Worm (Caenorhabditis elegans): ENCODE data around the gene R102.10.

R102.10 gene

DNA sequence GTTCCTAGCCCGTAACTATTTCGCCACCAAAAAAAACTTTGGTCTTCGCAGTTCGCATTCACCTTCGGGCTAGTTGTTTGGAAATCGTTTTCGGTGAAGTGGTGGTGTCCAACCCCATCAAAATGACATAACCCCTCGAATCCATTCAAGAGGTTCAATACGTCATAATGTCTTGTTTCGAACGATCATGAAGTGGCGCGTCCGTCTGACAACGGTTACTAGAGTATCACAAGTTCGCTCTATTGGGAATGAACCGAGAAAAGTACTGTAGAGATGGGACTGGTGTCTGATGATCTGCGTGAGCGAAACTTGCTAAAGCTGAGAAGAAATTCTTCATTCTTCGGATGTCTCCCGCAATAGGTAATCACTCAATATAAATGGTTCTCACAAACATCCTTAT, 22.5 kb downstream of the R102.10 start, which contains the start of gene ZC168.2:
ZC168.2 (plus strand) TSS at position 301 of the 400 bp plus-strand sequence.
- TF ChIP-seq daf-12 (tag; optimal IDR thresholded peaks at IDR 0.05) (no peak), F37D6.2 (tag; optimal IDR thresholded peaks at IDR 0.05) (no peak), nhr-41 (GFP tag; IDR thresholded peaks at IDR 0.05) (no peak), Y75B8A.6 (GFP tag; IDR thresholded peaks at IDR 0.05) (no peak), Y5F2A.4 (GFP tag; optimal IDR thresholded peaks at IDR 0.05) (no peak), hlh-30 (tag; optimal IDR thresholded peaks at IDR 0.05; ENCODE audit: insufficient read depth) (no peak), lim-7 (GFP tag; IDR thresholded peaks at IDR 0.05) (no peak), unc-62 (GFP tag; optimal IDR thresholded peaks at IDR 0.05 in 1 of 2) (peak in 1 of 2 experiments; percentile 79), unc-62 (tag; optimal IDR thresholded peaks at IDR 0.05) (no peak)

- TF ChIP-seq T26A8.4 (GFP tag; IDR thresholded peaks at IDR 0.05): no peak
- peak; percentile 72 for TF ChIP-seq hlh-30 (tag; optimal IDR thresholded peaks at IDR 0.05; ENCODE audit: insufficient read depth)
- TF ChIP-seq F10B5.3 (tag; optimal IDR thresholded peaks at IDR 0.05): no peak
- no peak for TF ChIP-seq arid-1 (GFP tag; conservative IDR thresholded peaks at IDR 0.05)
- TF ChIP-seq nhr-41 (GFP tag; IDR thresholded peaks at IDR 0.05): no peak
- TF ChIP-seq nhr-102 (tag; optimal IDR thresholded peaks at IDR 0.05): no peak
- no peak for TF ChIP-seq lir-3 (tag; optimal IDR thresholded peaks at IDR 0.05)
- peak; percentile 39 for TF ChIP-seq lin-15B (tag; optimal IDR thresholded peaks at IDR 0.05)
- TF ChIP-seq nhr-237 (tag; optimal IDR thresholded peaks at IDR 0.05): no peak
- TF ChIP-seq egl-43 (GFP tag; IDR thresholded peaks at IDR 0.05): no peak
- no peak for TF ChIP-seq zag-1 (tag; optimal IDR thresholded peaks at IDR 0.05)
- no peak for TF ChIP-seq mep-1 (tag; optimal IDR thresholded peaks at IDR 0.05)
- peak; percentile 21 for TF ChIP-seq lin-13 (GFP tag; optimal IDR thresholded peaks at IDR 0.05)
- TF ChIP-seq ztf-11 (tag; optimal IDR thresholded peaks at IDR 0.05): no peak
- no peak for TF ChIP-seq ctbp-1 (GFP tag; IDR thresholded peaks at IDR 0.05)
- TF ChIP-seq snpc-4 (tag; optimal IDR thresholded peaks at IDR 0.05): no peak
- TF ChIP-seq F44E2.7 (GFP tag; IDR thresholded peaks at IDR 0.05): no peak
- no peak for TF ChIP-seq ceh-20 (GFP tag; IDR thresholded peaks at IDR 0.05)
- no peak for TF ChIP-seq lin-39 (tag; optimal IDR thresholded peaks at IDR 0.05)
- TF ChIP-seq tra-1 (GFP tag; IDR thresholded peaks at IDR 0.05): no peak
- no peak for TF ChIP-seq nhr-25 (tag; optimal IDR thresholded peaks at IDR 0.05; ENCODE audit: borderline replicate concordance, insufficient read depth)
- TF ChIP-seq attf-4 (tag; optimal IDR thresholded peaks at IDR 0.05): no peak
- TF ChIP-seq nhr-28 (tag; optimal IDR thresholded peaks at IDR 0.05): no peak
- no peak for TF ChIP-seq nhr-77 (tag; optimal IDR thresholded peaks at IDR 0.05)
- no peak for TF ChIP-seq ztf-7 (tag; optimal IDR thresholded peaks at IDR 0.05)
- TF ChIP-seq nhr-76 (tag; optimal IDR thresholded peaks at IDR 0.05): no peak
- TF ChIP-seq ceh-28 (tag; optimal IDR thresholded peaks at IDR 0.05): no peak
- no peak for TF ChIP-seq mxl-2 (GFP tag; conservative IDR thresholded peaks at IDR 0.05)
- TF ChIP-seq sdz-12 (GFP tag; optimal IDR thresholded peaks at IDR 0.05): no peak
- TF ChIP-seq duxl-1 (tag; optimal IDR thresholded peaks at IDR 0.05; ENCODE audit: poor library complexity): no peak
- no peak for TF ChIP-seq mdt-29 (GFP tag; IDR thresholded peaks at IDR 0.05)
- peak; percentile 87 for TF ChIP-seq mes-2 (tag; optimal IDR thresholded peaks at IDR 0.05; ENCODE audit: poor library complexity, severe bottlenecking)
- TF ChIP-seq nhr-6 (tag; optimal IDR thresholded peaks at IDR 0.05): peak; percentile 67
- TF ChIP-seq aly-2 (tag; optimal IDR thresholded peaks at IDR 0.05): no peak
- TF ChIP-seq gei-8 (GFP tag; optimal IDR thresholded peaks at IDR 0.05): no peak
- TF ChIP-seq rbr-2 (tag; optimal IDR thresholded peaks at IDR 0.05): no peak
- TF ChIP-seq ceh-62 (tag; optimal IDR thresholded peaks at IDR 0.05): no peak
- TF ChIP-seq spr-1 (tag; optimal IDR thresholded peaks at IDR 0.05): no peak
- TF ChIP-seq R02D3.7 (tag; optimal IDR thresholded peaks at IDR 0.05): no peak
- TF ChIP-seq ZK546.5 (tag; optimal IDR thresholded peaks at IDR 0.05): no peak
- TF ChIP-seq hlh-11 (tag; optimal IDR thresholded peaks at IDR 0.05): peak; percentile 9
- peak; percentile 94 for TF ChIP-seq aha-1 (tag)
- no peak for TF ChIP-seq daf-12 (tag; optimal IDR thresholded peaks at IDR 0.05)
Observed at ce11 chrIV:10734527-10735436, 29.5 kb downstream of the R102.10 start, which contains the start of the genes orc-5 and cyb-1. Gene orc-5, minus strand, starts transcription at chrIV:10734588. Gene cyb-1, plus strand, starts transcription at chrIV:10735216.
